Fruit fly (Drosophila melanogaster): ENCODE data around the gene CG7565.
A peak's percentile ranks its signal among the peaks of the same experiment; 100 is the strongest.

dm6 chr3L:8076160-8076559, 15.4 kb downstream of the CG7565 start:
- no peak for TF ChIP-seq N (GFP tag; optimal IDR thresholded peaks at IDR 0.05)
- TF ChIP-seq h (GFP tag; optimal IDR thresholded peaks at IDR 0.05) = peak; percentile 18
- TF ChIP-seq Hr83 (GFP tag; optimal IDR thresholded peaks at IDR 0.05; ENCODE audit: poor library complexity, severe bottlenecking) = no peak
- no peak for TF ChIP-seq GATAd (GFP tag; optimal IDR thresholded peaks at IDR 0.05)
- no peak for TF ChIP-seq usp (GFP tag; optimal IDR thresholded peaks at IDR 0.05)
- TF ChIP-seq dsf (GFP tag; optimal IDR thresholded peaks at IDR 0.05; ENCODE audit: borderline replicate concordance) = no peak
- TF ChIP-seq Sp1 (GFP tag; optimal IDR thresholded peaks at IDR 0.05) = no peak
- TF ChIP-seq Myc (optimal IDR thresholded peaks at IDR 0.05) = no peak
- no peak for TF ChIP-seq jim (GFP tag; optimal IDR thresholded peaks at IDR 0.05)
- TF ChIP-seq OdsH (GFP tag; optimal IDR thresholded peaks at IDR 0.05) = no peak
- TF ChIP-seq Abd-B (GFP tag; optimal IDR thresholded peaks at IDR 0.05) = no peak
- TF ChIP-seq ey (GFP tag; optimal IDR thresholded peaks at IDR 0.05) = no peak
- peak; percentile 6 for TF ChIP-seq fru (GFP tag; optimal IDR thresholded peaks at IDR 0.05)

Data from whole organism, wandering third instar larva.